Fruit fly (Drosophila melanogaster) whole organism, prepupa: ENCODE results near the gene bip1.

Experiments used
- CG10631 ChIP-seq: fragments of 200-800 bp; sonication (Bioruptor generic); optimal IDR thresholded peaks from 2 replicates; lab custom pipeline; 2016; ENCODE audit warnings: missing biosample characterization, missing genetic modification characterization
- CG11294 ChIP-seq: fragments of 200-800 bp; sonication (Bioruptor generic); IDR thresholded peaks from 2 replicates; pipeline ENCODE4 v1.3.6; 2022; ENCODE audit warnings: missing biosample characterization, missing genetic modification characterization
- CG11762 ChIP-seq: fragments of 200-800 bp; sonication (Bioruptor generic); optimal IDR thresholded peaks from 3 replicates; lab custom pipeline; 2016; ENCODE audit warnings: missing biosample characterization, missing genetic modification characterization; ENCODE audit not compliant: insufficient read depth
- CG1621 ChIP-seq: fragments of 200-800 bp; sonication (Bioruptor generic); optimal IDR thresholded peaks from 3 replicates; lab custom pipeline; 2018; ENCODE audit warnings: missing biosample characterization, mild to moderate bottlenecking, missing genetic modification characterization
- CG32006 ChIP-seq: fragments of 200-800 bp; sonication (Bioruptor generic); optimal IDR thresholded peaks from 3 replicates; lab custom pipeline; 2017; ENCODE audit warnings: missing biosample characterization, mild to moderate bottlenecking, missing genetic modification characterization
- CG3919 ChIP-seq: fragments of 200-800 bp; sonication (Bioruptor generic); optimal IDR thresholded peaks from 3 replicates; lab custom pipeline; 2016; ENCODE audit warnings: missing biosample characterization, missing genetic modification characterization
- CG4318 ChIP-seq: fragments of 200-800 bp; sonication (Bioruptor generic); optimal IDR thresholded peaks from 3 replicates; lab custom pipeline; 2017; ENCODE audit warnings: missing biosample characterization, mild to moderate bottlenecking, missing genetic modification characterization
- CG6163 ChIP-seq: fragments of 200-800 bp; sonication (Bioruptor generic); IDR thresholded peaks from 3 replicates; pipeline ENCODE4 v1.3.6; 2022; ENCODE audit warnings: missing biosample characterization, missing genetic modification characterization
- CG6276 ChIP-seq: fragments of 200-800 bp; sonication (Bioruptor generic); optimal IDR thresholded peaks from 2 replicates; lab custom pipeline; 2017; ENCODE audit warnings: missing biosample characterization, mild to moderate bottlenecking, missing genetic modification characterization
- CG6792 ChIP-seq: fragments of 200-800 bp; sonication (Bioruptor generic); optimal IDR thresholded peaks from 3 replicates; lab custom pipeline; 2016; ENCODE audit warnings: missing biosample characterization, missing genetic modification characterization
- CG6854 ChIP-seq: fragments of 200-800 bp; sonication (Bioruptor generic); optimal IDR thresholded peaks from 2 replicates; lab custom pipeline; 2017; ENCODE audit warnings: missing biosample characterization, mild to moderate bottlenecking, missing genetic modification characterization
- CG8319 ChIP-seq: fragments of 200-800 bp; sonication (Bioruptor generic); optimal IDR thresholded peaks from 3 replicates; lab custom pipeline; 2016; ENCODE audit warnings: missing biosample characterization, missing genetic modification characterization
- CG8632 ChIP-seq: fragments of 200-800 bp; sonication (Bioruptor generic); optimal IDR thresholded peaks from 3 replicates; lab custom pipeline; 2016; ENCODE audit warnings: missing biosample characterization, missing genetic modification characterization
- CG9139 ChIP-seq: fragments of 200-800 bp; sonication (Bioruptor generic); optimal IDR thresholded peaks from 3 replicates; lab custom pipeline; 2017; ENCODE audit warnings: missing biosample characterization, mild to moderate bottlenecking, missing genetic modification characterization
- Eip75B ChIP-seq: fragments of 200-800 bp; sonication (Bioruptor generic); optimal IDR thresholded peaks from 3 replicates; lab custom pipeline; 2016; ENCODE audit warnings: missing biosample characterization, missing genetic modification characterization
- Eip78C ChIP-seq: fragments of 200-800 bp; sonication (Bioruptor generic); peaks from one replicate; lab custom pipeline; 2016; ENCODE audit warnings: missing biosample characterization, missing genetic modification characterization
- Eip93F ChIP-seq: fragments of 200-800 bp; sonication (Bioruptor generic); optimal IDR thresholded peaks from 2 replicates; lab custom pipeline; 2016; ENCODE audit warnings: missing biosample characterization, mild to moderate bottlenecking, missing genetic modification characterization
- Ets21C ChIP-seq: fragments of 200-800 bp; sonication (Bioruptor generic); optimal IDR thresholded peaks from 3 replicates; lab custom pipeline; 2016; ENCODE audit warnings: missing biosample characterization, missing genetic modification characterization
- Hr38 ChIP-seq: sonication (Bioruptor generic); optimal IDR thresholded peaks from 2 replicates; lab custom pipeline; 2016; ENCODE audit warnings: missing biosample characterization, missing genetic modification characterization
- Hr39 ChIP-seq: fragments of 200-800 bp; sonication (Bioruptor generic); optimal IDR thresholded peaks from 2 replicates; lab custom pipeline; 2016; ENCODE audit warnings: missing biosample characterization, missing genetic modification characterization
- Hr4 ChIP-seq: fragments of 200-800 bp; sonication (Bioruptor generic); optimal IDR thresholded peaks from 3 replicates; lab custom pipeline; 2016; ENCODE audit warnings: missing biosample characterization, missing genetic modification characterization
- Lpt ChIP-seq: fragments of 200-800 bp; sonication (Bioruptor generic); optimal IDR thresholded peaks from 3 replicates; lab custom pipeline; 2016; ENCODE audit warnings: missing biosample characterization, missing genetic modification characterization
- Met ChIP-seq: fragments of 200-800 bp; sonication (Bioruptor generic); optimal IDR thresholded peaks from 3 replicates; lab custom pipeline; 2016; ENCODE audit warnings: missing biosample characterization, missing genetic modification characterization
- OdsH ChIP-seq: fragments of 200-800 bp; sonication (Bioruptor generic); optimal IDR thresholded peaks from 3 replicates; lab custom pipeline; 2016; ENCODE audit warnings: missing biosample characterization, missing genetic modification characterization
- Smox ChIP-seq: fragments of 200-800 bp; sonication (Bioruptor generic); optimal IDR thresholded peaks from 3 replicates; lab custom pipeline; 2016; ENCODE audit warnings: missing biosample characterization, missing genetic modification characterization
- Sox102F ChIP-seq: fragments of 200-800 bp; sonication (Bioruptor generic); optimal IDR thresholded peaks from 2 replicates; lab custom pipeline; 2016; ENCODE audit warnings: missing biosample characterization, mild to moderate bottlenecking, missing genetic modification characterization
- Sox14 ChIP-seq: fragments of 200-800 bp; sonication (Bioruptor generic); optimal IDR thresholded peaks from 3 replicates; lab custom pipeline; 2016; ENCODE audit warnings: missing biosample characterization, missing genetic modification characterization
- Sox15 ChIP-seq: fragments of 200-800 bp; sonication (Bioruptor generic); optimal IDR thresholded peaks from 3 replicates; lab custom pipeline; 2016; ENCODE audit warnings: missing biosample characterization, missing genetic modification characterization
- achi ChIP-seq: fragments of 200-800 bp; sonication (Bioruptor generic); optimal IDR thresholded peaks from 3 replicates; lab custom pipeline; 2016; ENCODE audit warnings: missing biosample characterization, missing genetic modification characterization
- dsx ChIP-seq: fragments of 200-800 bp; optimal IDR thresholded peaks from 3 replicates; lab custom pipeline; 2019; ENCODE audit warnings: missing biosample characterization, mild to moderate bottlenecking, missing genetic modification characterization, moderate library complexity; ENCODE audit not compliant: poor library complexity, severe bottlenecking
- eg ChIP-seq: fragments of 200-800 bp; sonication (Bioruptor generic); IDR thresholded peaks from 3 replicates; pipeline ENCODE4 v1.3.6; 2022; ENCODE audit warnings: missing biosample characterization, missing genetic modification characterization
- fd59A ChIP-seq: fragments of 200-800 bp; sonication (Bioruptor generic); optimal IDR thresholded peaks from 2 replicates; lab custom pipeline; 2017; ENCODE audit warnings: missing biosample characterization, mild to moderate bottlenecking, missing genetic modification characterization, missing genetic modification reagents
- fd85E ChIP-seq: fragments of 200-800 bp; sonication (Bioruptor generic); optimal IDR thresholded peaks from 3 replicates; lab custom pipeline; 2016; ENCODE audit warnings: missing biosample characterization, missing genetic modification characterization
- fkh ChIP-seq: fragments of 200-800 bp; sonication (Bioruptor generic); optimal IDR thresholded peaks from 3 replicates; lab custom pipeline; 2017; ENCODE audit warnings: missing biosample characterization, mild to moderate bottlenecking, missing genetic modification characterization, moderate library complexity
- lz ChIP-seq: fragments of 200-800 bp; sonication (Bioruptor generic); optimal IDR thresholded peaks from 3 replicates; lab custom pipeline; 2016; ENCODE audit warnings: missing biosample characterization, missing genetic modification characterization
- net ChIP-seq: fragments of 200-800 bp; sonication (Bioruptor generic); optimal IDR thresholded peaks from 3 replicates; lab custom pipeline; 2016; ENCODE audit warnings: missing biosample characterization, missing genetic modification characterization
- pdm3 ChIP-seq: fragments of 200-800 bp; sonication (Bioruptor generic); optimal IDR thresholded peaks from 3 replicates; lab custom pipeline; 2016; ENCODE audit warnings: missing biosample characterization, missing genetic modification characterization
- salr ChIP-seq, 2 experiments: fragments of 200-800 bp; sonication (Bioruptor generic); optimal IDR thresholded peaks; 3 replicates each; lab custom pipeline; 2016 to 2018; ENCODE audit warnings: missing biosample characterization in 2 of 2, missing genetic modification characterization in 2 of 2, mild to moderate bottlenecking in 1 of 2
- spab ChIP-seq: fragments of 200-800 bp; sonication (Bioruptor generic); optimal IDR thresholded peaks from 2 replicates; lab custom pipeline; 2017; ENCODE audit warnings: missing biosample characterization, mild to moderate bottlenecking, missing genetic modification characterization, missing genetic modification reagents
- topi ChIP-seq: fragments of 200-800 bp; sonication (Bioruptor generic); optimal IDR thresholded peaks from 3 replicates; lab custom pipeline; 2016; ENCODE audit warnings: missing biosample characterization, missing genetic modification characterization
- vri ChIP-seq: fragments of 200-800 bp; sonication (Bioruptor generic); optimal IDR thresholded peaks from 3 replicates; lab custom pipeline; 2016; ENCODE audit warnings: missing biosample characterization, mild to moderate bottlenecking, missing genetic modification characterization

Gene bip1

dm6 chr3L:8081822-8082221, 23.3 kb upstream of the bip1 start (continued):
- no peak for TF ChIP-seq CG11294 (GFP tag; lab: Robert Waterston, UW)
- TF ChIP-seq spab = no peak
- TF ChIP-seq Hr4 (GFP tag; lab: Kevin White, UChicago) = no peak
- TF ChIP-seq eg (GFP tag; lab: Robert Waterston, UW) = 0 out of 3 replicates have a peak, but pooled peaks have one; percentile 18
- peak; percentile 84 for TF ChIP-seq Eip78C (GFP tag; lab: Kevin White, UChicago)
- TF ChIP-seq vri (GFP tag; lab: Kevin White, UChicago) = peak; percentile 88
- TF ChIP-seq Ets21C (GFP tag; lab: Kevin White, UChicago) = no peak

- TF ChIP-seq CG10631 (GFP tag; lab: Kevin White, UChicago) (no peak), CG6276 (GFP tag; lab: Kevin White, UChicago) (no peak), fd59A (GFP tag; lab: Kevin White, UChicago) (no peak), Eip93F (GFP tag; lab: Kevin White, UChicago) (no peak), Hr39 (GFP tag; lab: Kevin White, UChicago) (no peak), OdsH (no peak), CG8632 (no peak)
Measured at dm6 chr3L:8080790-8081189, 22.3 kb upstream of the bip1 start.

- TF ChIP-seq Ets21C (GFP tag; lab: Kevin White, UChicago) (no peak), Eip78C (GFP tag; lab: Kevin White, UChicago) (no peak), fd85E (GFP tag; lab: Kevin White, UChicago) (no peak), CG9139 (no peak), Smox (GFP tag; lab: Kevin White, UChicago) (no peak), fd59A (GFP tag; lab: Kevin White, UChicago) (no peak), eg (GFP tag; lab: Robert Waterston, UW) (no peak), net (GFP tag; lab: Kevin White, UChicago) (no peak), CG6163 (GFP tag; lab: Robert Waterston, UW) (no peak)
Measured at dm6 chr3L:8079598-8079997, 21.1 kb upstream of the bip1 start.

- TF ChIP-seq fd85E (GFP tag; lab: Kevin White, UChicago) = no peak
- TF ChIP-seq spab = no peak
- no peak for TF ChIP-seq salr (GFP tag; optimal IDR thresholded peaks at IDR 0.05; lab: Kevin White, UChicago)
- TF ChIP-seq CG8632 = no peak
- no peak for TF ChIP-seq CG9139
- TF ChIP-seq CG32006 (GFP tag; lab: Kevin White, UChicago) = no peak
- no peak for TF ChIP-seq Eip93F (GFP tag; lab: Kevin White, UChicago)
- no peak for TF ChIP-seq CG1621 (tag; lab: Kevin White, UChicago)
- no peak for TF ChIP-seq Eip75B (GFP tag; lab: Kevin White, UChicago)
- TF ChIP-seq CG6792 (GFP tag; lab: Kevin White, UChicago) = no peak
- TF ChIP-seq CG6854 (GFP tag; lab: Kevin White, UChicago) = no peak
- TF ChIP-seq CG11294 (GFP tag; lab: Robert Waterston, UW) = no peak
- no peak for TF ChIP-seq Lpt (GFP tag; lab: Kevin White, UChicago)
- TF ChIP-seq lz (GFP tag; lab: Kevin White, UChicago) = no peak
- TF ChIP-seq achi (GFP tag; lab: Kevin White, UChicago) = no peak
- TF ChIP-seq vri (GFP tag; lab: Kevin White, UChicago) = no peak
Measured at dm6 chr3L:8077953-8078352, 19.4 kb upstream of the bip1 start.

- TF ChIP-seq CG11294 (GFP tag; lab: Robert Waterston, UW) (no peak), Sox102F (GFP tag; lab: Kevin White, UChicago) (peak; percentile 32), fkh (GFP tag; lab: Kevin White, UChicago) (no peak), CG3919 (GFP tag; lab: Kevin White, UChicago) (peak; percentile 19), CG8319 (no peak), CG32006 (GFP tag; lab: Kevin White, UChicago) (no peak), Ets21C (GFP tag; lab: Kevin White, UChicago) (no peak), Smox (GFP tag; lab: Kevin White, UChicago) (no peak), pdm3 (GFP tag; lab: Kevin White, UChicago) (peak; percentile 20), CG8632 (no peak), CG9139 (peak; percentile 3), vri (GFP tag; lab: Kevin White, UChicago) (peak; percentile 57), dsx (peak; percentile 9), Met (GFP tag; lab: Kevin White, UChicago) (no peak), topi (peak; percentile 10), Hr4 (GFP tag; lab: Kevin White, UChicago) (no peak), Hr38 (GFP tag; lab: Kevin White, UChicago) (no peak), spab (no peak), Sox14 (peak; percentile 15), CG4318 (GFP tag; lab: Kevin White, UChicago) (no peak), CG10631 (GFP tag; lab: Kevin White, UChicago) (no peak), Hr39 (GFP tag; lab: Kevin White, UChicago) (no peak), Sox15 (GFP tag; lab: Kevin White, UChicago) (no peak), CG11762 (GFP tag; lab: Kevin White, UChicago) (no peak), Eip93F (GFP tag; lab: Kevin White, UChicago) (peak; percentile 6), CG6792 (GFP tag; lab: Kevin White, UChicago) (no peak)
Measured at dm6 chr3L:8077207-8077606, 18.7 kb upstream of the bip1 start.
